Worm (Caenorhabditis elegans) whole organism, L3 larva: Measurements from ENCODE around the gene mrpl-39.

Source experiments
- aly-2 ChIP-seq: fragments of 150-350 bp; optimal IDR thresholded peaks from 2 replicates; lab custom pipeline; 2014; ENCODE audit warnings: missing biosample characterization, missing genetic modification characterization
- ceh-28 ChIP-seq: fragments of 150-350 bp; optimal IDR thresholded peaks from 2 replicates; lab custom pipeline; 2014; ENCODE audit warnings: missing biosample characterization, missing genetic modification reagents, missing genetic modification characterization
- ceh-9 ChIP-seq: sonication (generic microtip); optimal IDR thresholded peaks from 2 replicates; lab custom pipeline; 2018; ENCODE audit warnings: missing biosample characterization, missing genetic modification characterization
- nhr-12 ChIP-seq: fragments of 150-350 bp; optimal IDR thresholded peaks from 2 replicates; lab custom pipeline; 2014; ENCODE audit warnings: missing biosample characterization, missing genetic modification characterization
- snpc-4 ChIP-seq: fragments of 150-350 bp; optimal IDR thresholded peaks from 2 replicates; lab custom pipeline; 2014; ENCODE audit warnings: missing biosample characterization, missing genetic modification characterization
- unc-62 ChIP-seq: fragments of 150-350 bp; sonication (generic microtip); optimal IDR thresholded peaks from 4 replicates; lab custom pipeline; 2014; ENCODE audit warnings: missing biosample characterization, missing genetic modification reagents, missing genetic modification characterization

DNA sequence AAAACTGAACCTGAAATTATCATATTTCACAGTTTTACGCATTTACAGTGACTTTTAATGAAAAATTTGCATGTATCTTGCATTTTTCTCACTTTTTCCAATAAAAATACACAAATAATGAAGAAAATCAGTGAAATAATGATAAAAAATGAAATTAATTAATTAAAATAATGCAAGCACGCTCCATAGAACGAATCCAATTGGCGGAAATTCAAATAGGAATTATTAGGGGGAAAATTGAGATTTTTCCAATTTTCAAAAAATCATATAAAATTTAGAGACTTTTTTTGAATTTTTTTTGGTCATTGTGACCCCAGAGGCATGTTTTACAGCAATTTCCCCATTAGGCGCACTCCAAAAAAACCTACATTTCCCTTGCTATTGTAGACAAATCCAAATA lies 630 bp upstream of the mrpl-39 start:
- TF ChIP-seq ceh-9 (tag; lab: Kevin White, UChicago) = no peak
- TF ChIP-seq ceh-28 = no peak
- TF ChIP-seq unc-62 = no peak
- no peak for TF ChIP-seq nhr-12 (tag; lab: Kevin White, UChicago)
- TF ChIP-seq snpc-4 (tag; lab: Kevin White, UChicago) = no peak
- no peak for TF ChIP-seq aly-2 (tag; lab: Kevin White, UChicago)
